Fruit fly (Drosophila melanogaster): Measurements from ENCODE around the gene CG11601.

DNA sequence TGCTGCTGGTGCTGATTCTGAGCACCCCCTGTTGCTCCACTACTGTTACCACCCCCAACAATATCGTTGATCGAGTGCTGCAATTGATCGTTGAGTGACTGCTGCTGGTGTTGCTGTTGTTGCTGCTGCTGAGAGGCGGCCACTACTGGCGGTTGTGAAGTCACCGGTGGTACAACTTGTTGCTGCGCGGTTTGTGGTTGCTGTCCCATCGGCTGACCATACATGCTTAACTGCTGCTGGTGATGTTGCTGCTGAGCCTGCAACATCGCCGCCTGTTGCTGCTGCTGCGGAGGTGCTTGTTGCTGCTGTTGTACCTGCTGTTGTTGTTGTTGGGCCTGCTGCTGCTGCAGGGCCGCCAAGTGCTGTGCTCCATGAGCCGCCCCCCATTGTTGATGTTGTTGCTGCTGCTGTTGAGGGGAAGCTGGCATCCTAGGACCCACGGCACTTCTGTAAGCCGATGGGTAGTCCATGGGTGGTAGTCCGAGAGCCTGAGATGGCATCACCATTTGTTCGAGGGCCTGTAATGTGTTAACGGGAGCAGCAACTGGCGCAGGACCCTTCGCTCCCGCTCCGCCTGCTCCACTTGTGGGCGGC, 42.8 kb downstream of the CG11601 start:
- TF ChIP-seq Sin3A (optimal IDR thresholded peaks at IDR 0.05) (no peak), insv (optimal IDR thresholded peaks at IDR 0.05) (no peak), psq (optimal IDR thresholded peaks at IDR 0.05) (no peak), Myc (optimal IDR thresholded peaks at IDR 0.05) (no peak)

All from Kc167 (cell line).